Worm (Caenorhabditis elegans) whole organism, L1 larva: Measurements from ENCODE around the gene Y54G2A.36.

Experiments used
- isw-1 ChIP-seq: fragments of 200-800 bp; sonication (Bioruptor generic); IDR thresholded peaks from 2 replicates; pipeline ENCODE4 v1.3.6; 2022; ENCODE audit warnings: missing genetic modification characterization, missing compliant biosample characterization
- nhr-28 ChIP-seq: fragments of 150-350 bp; optimal IDR thresholded peaks from 2 replicates; lab custom pipeline; 2014; ENCODE audit warnings: missing biosample characterization, missing genetic modification characterization
- unc-62 ChIP-seq: fragments of 150-350 bp; optimal IDR thresholded peaks from 2 replicates; lab custom pipeline; 2014; ENCODE audit warnings: missing biosample characterization, missing genetic modification reagents, missing genetic modification characterization

- TF ChIP-seq unc-62 (GFP tag; lab: Kevin White, UChicago) = no peak
- TF ChIP-seq isw-1 (GFP tag; lab: Robert Waterston, UW) = no peak
- TF ChIP-seq nhr-28 (tag; lab: Kevin White, UChicago) = no peak
Measured at ce11 chrIV:2925591-2925990, 28.1 kb downstream of the Y54G2A.36 start, which contains the start of gene ubc-13.
